Worm (Caenorhabditis elegans) whole organism, mixed stage, embryonic: ENCODE results near the gene eel-1.

Experiments
- bed-3 ChIP-seq: fragments of 200-800 bp; sonication (Bioruptor generic); optimal IDR thresholded peaks from 3 replicates; lab custom pipeline; 2018; ENCODE audit warnings: mild to moderate bottlenecking, missing genetic modification characterization, moderate library complexity, missing compliant biosample characterization
- ceh-39 ChIP-seq: fragments of 150-350 bp; optimal IDR thresholded peaks from 2 replicates; lab custom pipeline; 2014; ENCODE audit warnings: missing biosample characterization, missing genetic modification characterization
- ceh-43 ChIP-seq: fragments of 200-800 bp; sonication (Bioruptor generic); optimal IDR thresholded peaks from 2 replicates; lab custom pipeline; 2018; ENCODE audit warnings: mild to moderate bottlenecking, missing genetic modification characterization, moderate library complexity, missing compliant biosample characterization
- ces-1 ChIP-seq: fragments of 150-350 bp; optimal IDR thresholded peaks from 2 replicates; lab custom pipeline; 2014; ENCODE audit warnings: missing biosample characterization, missing genetic modification reagents, missing genetic modification characterization
- cnd-1 ChIP-seq: fragments of 200-800 bp; sonication (Bioruptor generic); optimal IDR thresholded peaks from 2 replicates; lab custom pipeline; 2018; ENCODE audit warnings: mild to moderate bottlenecking, missing genetic modification characterization, missing compliant biosample characterization
- drap-1 ChIP-seq: fragments of 200-800 bp; sonication (Bioruptor generic); optimal IDR thresholded peaks from 3 replicates; lab custom pipeline; 2018; ENCODE audit warnings: mild to moderate bottlenecking, missing genetic modification characterization, missing compliant biosample characterization
- elt-1 ChIP-seq: sonication (generic microtip); optimal IDR thresholded peaks from 2 replicates; lab custom pipeline; 2017; ENCODE audit warnings: missing genetic modification characterization, mild to moderate bottlenecking, missing compliant biosample characterization, antibody characterized with exemption, moderate library complexity, borderline replicate concordance; ENCODE audit not compliant: insufficient read depth
- elt-3 ChIP-seq: fragments of 150-350 bp; optimal IDR thresholded peaks from 2 replicates; lab custom pipeline; 2014; ENCODE audit warnings: missing biosample characterization, missing genetic modification characterization
- flh-1 ChIP-seq: fragments of 200-800 bp; sonication (Bioruptor generic); optimal IDR thresholded peaks from 2 replicates; lab custom pipeline; 2018; ENCODE audit warnings: mild to moderate bottlenecking, missing genetic modification characterization, moderate library complexity, missing compliant biosample characterization
- ham-2 ChIP-seq: fragments of 200-800 bp; sonication (Bioruptor generic); optimal IDR thresholded peaks from 2 replicates; lab custom pipeline; 2018; ENCODE audit warnings: mild to moderate bottlenecking, missing genetic modification characterization, missing compliant biosample characterization
- hlh-1 ChIP-seq: fragments of 150-350 bp; optimal IDR thresholded peaks from 2 replicates; lab custom pipeline; 2014; ENCODE audit warnings: missing biosample characterization, missing genetic modification reagents, missing genetic modification characterization
- lin-13 ChIP-seq: fragments of 150-350 bp; optimal IDR thresholded peaks from 2 replicates; lab custom pipeline; 2014; ENCODE audit warnings: missing biosample characterization, missing genetic modification characterization
- lin-32 ChIP-seq: fragments of 200-800 bp; sonication (Bioruptor generic); optimal IDR thresholded peaks from 2 replicates; lab custom pipeline; 2018; ENCODE audit warnings: mild to moderate bottlenecking, missing genetic modification characterization, missing compliant biosample characterization
- lsy-2 ChIP-seq: fragments of 150-350 bp; optimal IDR thresholded peaks from 2 replicates; lab custom pipeline; 2014; ENCODE audit warnings: missing biosample characterization, missing genetic modification characterization
- mab-5 ChIP-seq: fragments of 150-350 bp; optimal IDR thresholded peaks from 2 replicates; lab custom pipeline; 2014; ENCODE audit warnings: missing biosample characterization, missing genetic modification characterization
- mep-1 ChIP-seq: fragments of 150-350 bp; optimal IDR thresholded peaks from 2 replicates; lab custom pipeline; 2017; ENCODE audit warnings: missing biosample characterization, missing genetic modification reagents, missing genetic modification characterization, inconsistent platforms
- mls-2 ChIP-seq: sonication (generic microtip); optimal IDR thresholded peaks from 2 replicates; lab custom pipeline; 2016; ENCODE audit warnings: mild to moderate bottlenecking, missing genetic modification characterization, moderate library complexity, missing compliant biosample characterization
- nhr-12 ChIP-seq: fragments of 150-350 bp; optimal IDR thresholded peaks from 2 replicates; lab custom pipeline; 2014; ENCODE audit warnings: missing biosample characterization, missing genetic modification characterization
- nhr-237 ChIP-seq: fragments of 150-350 bp; optimal IDR thresholded peaks from 2 replicates; lab custom pipeline; 2014; ENCODE audit warnings: missing biosample characterization, missing genetic modification characterization
- nhr-28 ChIP-seq: fragments of 150-350 bp; optimal IDR thresholded peaks from 2 replicates; lab custom pipeline; 2014; ENCODE audit warnings: missing biosample characterization, missing genetic modification characterization
- nhr-76 ChIP-seq: sonication (generic microtip); optimal IDR thresholded peaks from 2 replicates; lab custom pipeline; 2017; ENCODE audit warnings: missing biosample characterization, missing genetic modification characterization
- pha-4 ChIP-seq: fragments of 150-350 bp; optimal IDR thresholded peaks from 2 replicates; lab custom pipeline; 2018; ENCODE audit warnings: missing biosample characterization, missing genetic modification reagents, missing genetic modification characterization
- sem-2 ChIP-seq: fragments of 200-800 bp; sonication (Bioruptor generic); optimal IDR thresholded peaks from 2 replicates; lab custom pipeline; 2018; ENCODE audit warnings: mild to moderate bottlenecking, missing genetic modification characterization, missing compliant biosample characterization
- snpc-4 ChIP-seq: fragments of 150-350 bp; optimal IDR thresholded peaks from 2 replicates; lab custom pipeline; 2014; ENCODE audit warnings: missing biosample characterization, missing genetic modification characterization
- unc-120 ChIP-seq: sonication (generic microtip); optimal IDR thresholded peaks from 2 replicates; lab custom pipeline; 2017; ENCODE audit warnings: missing genetic modification characterization, missing compliant biosample characterization; ENCODE audit not compliant: poor library complexity, severe bottlenecking
- unc-39 ChIP-seq: fragments of 150-350 bp; optimal IDR thresholded peaks from 2 replicates; lab custom pipeline; 2014; ENCODE audit warnings: missing biosample characterization, missing genetic modification characterization
- unc-62 ChIP-seq: fragments of 150-350 bp; optimal IDR thresholded peaks from 2 replicates; lab custom pipeline; 2014; ENCODE audit warnings: missing biosample characterization, missing genetic modification reagents, missing genetic modification characterization

The eel-1 gene

ce11 chrIV:3029882-3030281 lies 20.0 kb downstream of the eel-1 start:
- TF ChIP-seq unc-120 (peak; percentile 68), mab-5 (no peak), drap-1 (no peak), elt-3 (tag; lab: Kevin White, UChicago) (no peak), ceh-43 (GFP tag; lab: Kevin White, UChicago) (no peak), cnd-1 (tag; lab: Kevin White, UChicago) (no peak), nhr-76 (tag; lab: Kevin White, UChicago) (no peak), lsy-2 (tag; lab: Kevin White, UChicago) (no peak), ham-2 (no peak), snpc-4 (tag; lab: Kevin White, UChicago) (no peak), unc-62 (GFP tag; lab: Kevin White, UChicago) (peak; percentile 27), lin-32 (GFP tag; lab: Kevin White, UChicago) (no peak), bed-3 (GFP tag; lab: Kevin White, UChicago) (no peak), hlh-1 (tag; lab: Kevin White, UChicago) (peak; percentile 76), elt-1 (tag; lab: Kevin White, UChicago) (no peak), unc-39 (tag; lab: Kevin White, UChicago) (no peak)

- no peak for TF ChIP-seq drap-1
- TF ChIP-seq nhr-237 (tag; lab: Kevin White, UChicago): no peak
- TF ChIP-seq mab-5: no peak
- no peak for TF ChIP-seq mls-2
- no peak for TF ChIP-seq lsy-2 (tag; lab: Kevin White, UChicago)
- no peak for TF ChIP-seq elt-3 (tag; lab: Kevin White, UChicago)
- TF ChIP-seq unc-62 (GFP tag; lab: Kevin White, UChicago): no peak
- TF ChIP-seq snpc-4 (tag; lab: Kevin White, UChicago): no peak
- TF ChIP-seq pha-4 (tag; lab: Kevin White, UChicago): no peak
- no peak for TF ChIP-seq bed-3 (GFP tag; lab: Kevin White, UChicago)
- TF ChIP-seq nhr-12 (tag; lab: Kevin White, UChicago): no peak
- TF ChIP-seq mep-1 (tag; lab: Kevin White, UChicago): no peak
- TF ChIP-seq hlh-1 (tag; lab: Kevin White, UChicago): no peak
- TF ChIP-seq sem-2 (GFP tag; lab: Kevin White, UChicago): no peak
Measured at ce11 chrIV:3028842-3029241, 21.1 kb downstream of the eel-1 start, which contains the start of gene ndnf-1. Gene ndnf-1 (minus strand): TSS chrIV:3028942.

DNA sequence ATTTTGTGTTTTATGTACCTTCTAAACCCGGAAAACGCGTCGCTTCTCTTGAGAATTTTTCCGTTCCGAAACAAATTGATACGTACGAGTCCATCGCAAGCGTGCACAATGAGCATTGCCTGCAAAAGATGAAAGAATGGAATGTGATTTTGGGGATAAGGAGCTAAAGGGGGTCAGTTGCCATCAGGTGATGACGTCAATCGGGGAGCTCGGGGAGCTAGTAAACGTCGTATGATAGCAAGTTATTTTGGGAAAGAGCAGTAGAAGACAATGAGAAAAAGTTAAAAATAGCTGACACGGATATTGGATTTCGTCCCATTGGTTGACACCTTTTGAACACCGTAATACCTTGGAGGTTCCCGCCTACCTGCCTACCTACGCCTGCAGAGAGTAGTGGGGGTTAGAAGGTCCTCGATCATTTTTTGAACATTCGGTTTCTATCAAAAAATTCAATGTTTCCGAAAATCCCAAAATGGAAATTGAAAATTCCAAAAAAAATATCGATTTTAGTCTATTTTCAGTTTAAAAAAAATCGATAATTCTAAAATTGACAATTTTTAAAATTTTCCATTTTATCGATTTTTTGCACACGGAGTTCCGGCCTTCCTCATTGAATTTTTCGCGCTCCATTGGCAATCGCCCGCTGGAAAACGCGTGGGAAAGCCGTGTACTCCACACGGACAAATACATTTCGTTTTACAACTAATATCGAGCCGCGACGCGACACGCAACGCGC lies 23.9 kb downstream of the eel-1 start:
- TF ChIP-seq lin-32 (GFP tag; lab: Kevin White, UChicago) (no peak), sem-2 (GFP tag; lab: Kevin White, UChicago) (no peak)

- TF ChIP-seq mls-2 (no peak), lin-13 (tag; lab: Kevin White, UChicago) (no peak), elt-1 (tag; lab: Kevin White, UChicago) (no peak), drap-1 (no peak), ces-1 (GFP tag; lab: Kevin White, UChicago) (no peak)
Measured at ce11 chrIV:3019438-3019837, 30.5 kb downstream of the eel-1 start, which contains the start of gene lin-22. Gene lin-22 (plus strand): TSS chrIV:3019738.

DNA sequence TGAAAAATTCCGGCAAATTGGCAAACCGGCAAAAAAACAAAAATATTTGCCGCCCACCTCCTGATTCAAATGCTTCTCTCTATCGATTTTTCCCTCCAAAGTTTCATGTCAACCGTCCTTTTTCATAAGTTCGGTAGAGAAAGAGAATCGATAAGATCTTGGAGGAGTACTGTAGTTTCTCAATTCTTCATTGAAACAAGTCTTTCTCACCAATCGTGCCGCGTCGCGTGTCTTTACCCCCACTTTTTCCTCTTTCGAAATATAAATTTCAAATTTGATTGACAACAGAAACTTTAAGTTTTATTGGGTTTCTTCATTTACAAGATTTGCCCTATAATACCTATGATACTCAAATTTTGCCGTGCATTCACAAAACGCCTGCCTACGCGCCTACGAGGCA lies 31.3 kb downstream of the eel-1 start:
- TF ChIP-seq ham-2 (no peak), mep-1 (tag; lab: Kevin White, UChicago) (no peak), mab-5 (no peak)
- TF ChIP-seq, all 35 proteins: peak for 0

DNA sequence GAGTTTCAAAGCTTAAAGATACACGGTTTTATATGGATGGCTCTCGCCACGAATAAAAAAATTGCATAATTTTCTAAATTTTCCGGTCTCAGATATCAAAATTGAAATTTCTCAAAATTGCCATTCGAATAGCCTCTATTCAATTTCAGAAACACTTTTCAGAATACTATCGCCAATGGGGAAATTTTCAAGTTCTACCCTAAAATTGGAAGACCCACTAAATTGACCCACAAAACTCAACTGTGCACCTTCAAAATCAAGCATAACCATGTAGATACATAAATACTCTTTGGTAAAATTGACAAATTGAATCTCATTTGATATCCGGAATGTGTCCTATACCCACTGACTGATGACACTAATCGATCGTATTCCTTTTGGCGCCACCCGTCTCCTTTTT lies 33.7 kb downstream of the eel-1 start:
- no peak for TF ChIP-seq nhr-28
- TF ChIP-seq ceh-39 (tag; lab: Kevin White, UChicago): no peak
- no peak for TF ChIP-seq flh-1 (GFP tag; lab: Kevin White, UChicago)
- TF ChIP-seq lsy-2 (tag; lab: Kevin White, UChicago): no peak
- no peak for TF ChIP-seq lin-13 (tag; lab: Kevin White, UChicago)
- TF ChIP-seq elt-1 (tag; lab: Kevin White, UChicago): no peak
- no peak for TF ChIP-seq mab-5
